Fruit fly (Drosophila melanogaster) S2 (cell line): Measurements from ENCODE around the gene Nin.

Experiments used
- CG8478 ChIP-seq: fragments of >200 bp; optimal IDR thresholded peaks from 2 replicates; lab custom pipeline; 2018
- CTCF ChIP-seq, 2 experiments: fragments of >200 bp; optimal IDR thresholded peaks; 2 replicates each; lab custom pipeline; 2018

The Nin gene

dm6 chr2L:5229735-5230347 is 48.5 kb downstream of the Nin start:
- TF ChIP-seq CTCF (optimal IDR thresholded peaks at IDR 0.05; lab: Kevin White, UChicago) (no peak), CG8478 (lab: Kevin White, UChicago) (no peak)

- TF ChIP-seq CG8478 (lab: Kevin White, UChicago), result no peak
- no peak for TF ChIP-seq CTCF (optimal IDR thresholded peaks at IDR 0.05; lab: Kevin White, UChicago)
Observed at dm6 chr2L:5229239-5229638, 49.1 kb downstream of the Nin start.

- TF ChIP-seq CTCF (optimal IDR thresholded peaks at IDR 0.05; lab: Kevin White, UChicago) (no peak), CG8478 (lab: Kevin White, UChicago) (no peak)
Observed at dm6 chr2L:5228581-5229077, 49.7 kb downstream of the Nin start.

- TF ChIP-seq CTCF (optimal IDR thresholded peaks at IDR 0.05; lab: Kevin White, UChicago) (no peak), CG8478 (lab: Kevin White, UChicago) (no peak)
Observed at dm6 chr2L:5226891-5227554, 51.3 kb downstream of the Nin start.

- TF ChIP-seq CTCF (optimal IDR thresholded peaks at IDR 0.05; lab: Kevin White, UChicago) (no peak), CG8478 (lab: Kevin White, UChicago) (no peak)
Observed at dm6 chr2L:5225547-5226213, 52.7 kb downstream of the Nin start.

DNA sequence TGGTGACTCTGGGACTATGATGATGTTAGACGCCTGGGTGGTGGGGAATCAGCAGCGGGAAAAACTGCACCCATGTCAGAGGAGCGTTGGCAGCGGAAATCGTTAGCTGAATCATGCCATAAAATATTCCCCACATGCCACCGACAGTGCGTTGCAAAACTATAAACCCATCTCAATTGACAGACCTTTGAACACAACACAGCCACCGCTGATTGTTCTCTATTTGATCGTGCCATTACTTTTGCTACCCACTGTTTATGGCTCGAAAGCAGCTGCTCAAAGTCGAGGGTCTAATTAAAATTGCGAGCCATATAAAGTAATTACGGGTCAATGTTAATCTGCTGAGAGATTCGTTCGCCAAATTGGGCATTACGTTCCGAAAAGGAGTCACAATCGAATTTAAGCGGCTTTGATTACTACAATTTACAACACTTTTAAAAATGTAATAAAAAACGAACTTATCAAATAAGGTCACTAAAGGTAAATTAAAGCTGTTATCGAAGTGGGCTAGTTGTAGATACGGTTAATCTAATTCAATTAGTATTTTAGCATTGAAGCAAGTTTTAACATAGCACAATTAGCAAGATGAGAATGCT is 53.5 kb downstream of the Nin start:
- TF ChIP-seq CG8478 (lab: Kevin White, UChicago) (no peak), CTCF (optimal IDR thresholded peaks at IDR 0.05; lab: Kevin White, UChicago) (no peak)

dm6 chr2L:5223317-5223716 is 55.0 kb downstream of the Nin start:
- TF ChIP-seq CG8478 (lab: Kevin White, UChicago), result no peak
- no peak for TF ChIP-seq CTCF (optimal IDR thresholded peaks at IDR 0.05; lab: Kevin White, UChicago)
